Worm (Caenorhabditis elegans) whole organism, late embryonic: Measurements from ENCODE around the gene CD4.11.

ENCODE experiments used
- C38D4.7 ChIP-seq: fragments of 200-800 bp; sonication (Bioruptor generic); optimal IDR thresholded peaks from 2 replicates; lab custom pipeline; 2018; ENCODE audit warnings: mild to moderate bottlenecking, missing genetic modification characterization, moderate library complexity, missing compliant biosample characterization
- F13H6.1 ChIP-seq: sonication (generic microtip); optimal IDR thresholded peaks from 2 replicates; lab custom pipeline; 2016; ENCODE audit warnings: missing genetic modification characterization, missing compliant biosample characterization
- T23F11.4 ChIP-seq: fragments of 200-800 bp; sonication (Bioruptor generic); optimal IDR thresholded peaks from 2 replicates; lab custom pipeline; 2018; ENCODE audit warnings: mild to moderate bottlenecking, missing genetic modification characterization, missing compliant biosample characterization
- Y22D7AL.16 ChIP-seq: sonication (generic microtip); optimal IDR thresholded peaks from 2 replicates; lab custom pipeline; 2016; ENCODE audit warnings: missing genetic modification characterization, missing compliant biosample characterization
- ahr-1 ChIP-seq: sonication (generic microtip); optimal IDR thresholded peaks from 2 replicates; lab custom pipeline; 2016; ENCODE audit warnings: missing genetic modification characterization, missing compliant biosample characterization
- ceh-14 ChIP-seq: sonication (generic microtip); optimal IDR thresholded peaks from 2 replicates; lab custom pipeline; 2016; ENCODE audit warnings: missing genotype, missing genetic modification characterization, missing compliant biosample characterization
- ceh-18 ChIP-seq: sonication (generic microtip); optimal IDR thresholded peaks from 2 replicates; lab custom pipeline; 2016; ENCODE audit warnings: missing genetic modification characterization, missing compliant biosample characterization
- ceh-24 ChIP-seq: sonication (generic microtip); optimal IDR thresholded peaks from 2 replicates; lab custom pipeline; 2016; ENCODE audit warnings: mild to moderate bottlenecking, missing genetic modification characterization, missing compliant biosample characterization
- ceh-30 ChIP-seq: fragments of 150-350 bp; optimal IDR thresholded peaks from 2 replicates; lab custom pipeline; 2014; ENCODE audit warnings: missing biosample characterization, missing genetic modification characterization
- ceh-31 ChIP-seq: sonication (generic microtip); optimal IDR thresholded peaks from 2 replicates; lab custom pipeline; 2016; ENCODE audit warnings: missing genetic modification characterization, missing compliant biosample characterization
- ceh-34 ChIP-seq: sonication (generic microtip); optimal IDR thresholded peaks from 2 replicates; lab custom pipeline; 2016; ENCODE audit warnings: mild to moderate bottlenecking, missing genetic modification characterization, missing compliant biosample characterization
- ceh-45 ChIP-seq: fragments of 200-800 bp; sonication (Bioruptor generic); IDR thresholded peaks from 2 replicates; pipeline ENCODE4 v1.3.6; 2022; ENCODE audit warnings: missing genetic modification reagents, missing genetic modification characterization, missing compliant biosample characterization
- ceh-48 ChIP-seq: sonication (generic microtip); optimal IDR thresholded peaks from 2 replicates; lab custom pipeline; 2016; ENCODE audit warnings: missing genetic modification characterization, inconsistent platforms, missing compliant biosample characterization
- ceh-6 ChIP-seq: fragments of 200-800 bp; sonication (Bioruptor generic); optimal IDR thresholded peaks from 2 replicates; lab custom pipeline; 2018; ENCODE audit warnings: mild to moderate bottlenecking, missing genetic modification characterization, missing compliant biosample characterization
- che-1 ChIP-seq: sonication (generic microtip); optimal IDR thresholded peaks from 2 replicates; lab custom pipeline; 2016; ENCODE audit warnings: mild to moderate bottlenecking, missing genetic modification characterization, missing compliant biosample characterization
- eyg-1 ChIP-seq: sonication (generic microtip); optimal IDR thresholded peaks from 2 replicates; lab custom pipeline; 2016; ENCODE audit warnings: missing genotype, missing genetic modification characterization, missing compliant biosample characterization
- fkh-10 ChIP-seq: fragments of 150-350 bp; optimal IDR thresholded peaks from 2 replicates; lab custom pipeline; 2014; ENCODE audit warnings: missing biosample characterization, missing genetic modification reagents, missing genetic modification characterization
- gmeb-2 ChIP-seq: sonication (generic microtip); optimal IDR thresholded peaks from 2 replicates; lab custom pipeline; 2016; ENCODE audit warnings: missing genetic modification characterization, inconsistent platforms, missing compliant biosample characterization
- hlh-13 ChIP-seq: fragments of 200-800 bp; sonication (Bioruptor generic); optimal IDR thresholded peaks from 2 replicates; lab custom pipeline; 2018; ENCODE audit warnings: mild to moderate bottlenecking, missing genetic modification characterization, missing compliant biosample characterization
- hlh-15 ChIP-seq: sonication (generic microtip); optimal IDR thresholded peaks from 2 replicates; lab custom pipeline; 2016; ENCODE audit warnings: missing genetic modification characterization, missing compliant biosample characterization
- hlh-8 ChIP-seq: sonication (generic microtip); optimal IDR thresholded peaks from 2 replicates; lab custom pipeline; 2016; ENCODE audit warnings: missing genotype, missing genetic modification characterization, missing compliant biosample characterization
- lim-6 ChIP-seq: sonication (generic microtip); optimal IDR thresholded peaks from 2 replicates; lab custom pipeline; 2016; ENCODE audit warnings: missing genetic modification characterization, missing compliant biosample characterization
- mec-3 ChIP-seq: sonication (generic microtip); optimal IDR thresholded peaks from 2 replicates; lab custom pipeline; 2016; ENCODE audit warnings: borderline replicate concordance, missing genetic modification characterization, missing compliant biosample characterization
- nfya-1 ChIP-seq: sonication (generic microtip); optimal IDR thresholded peaks from 2 replicates; lab custom pipeline; 2017; ENCODE audit warnings: missing genetic modification characterization, mild to moderate bottlenecking, missing compliant biosample characterization, antibody characterized with exemption, moderate library complexity
- nhr-11 ChIP-seq: fragments of 150-350 bp; optimal IDR thresholded peaks from 2 replicates; lab custom pipeline; 2014; ENCODE audit warnings: missing biosample characterization, missing genetic modification characterization
- nhr-232 ChIP-seq: sonication (generic microtip); optimal IDR thresholded peaks from 2 replicates; lab custom pipeline; 2016; ENCODE audit warnings: missing genetic modification characterization, missing compliant biosample characterization
- odd-2 ChIP-seq: sonication (generic microtip); optimal IDR thresholded peaks from 2 replicates; lab custom pipeline; 2017; ENCODE audit warnings: antibody characterized with exemption, mild to moderate bottlenecking, missing genetic modification characterization, missing compliant biosample characterization
- pat-9 ChIP-seq: fragments of 200-800 bp; sonication (Bioruptor generic); optimal IDR thresholded peaks from 2 replicates; lab custom pipeline; 2018; ENCODE audit warnings: mild to moderate bottlenecking, missing genetic modification characterization, moderate library complexity, missing compliant biosample characterization
- pha-2 ChIP-seq: sonication (generic microtip); optimal IDR thresholded peaks from 2 replicates; lab custom pipeline; 2017; ENCODE audit warnings: mild to moderate bottlenecking, missing genetic modification characterization, missing compliant biosample characterization
- pha-4 ChIP-seq: fragments of 150-350 bp; optimal IDR thresholded peaks from 2 replicates; lab custom pipeline; 2018; ENCODE audit warnings: missing biosample characterization, missing genetic modification reagents, missing genetic modification characterization
- ref-2 ChIP-seq: sonication (generic microtip); optimal IDR thresholded peaks from 2 replicates; lab custom pipeline; 2016; ENCODE audit warnings: missing genetic modification characterization, missing compliant biosample characterization
- rnt-1 ChIP-seq: sonication (generic microtip); optimal IDR thresholded peaks from 2 replicates; lab custom pipeline; 2016; ENCODE audit warnings: missing genetic modification characterization, missing compliant biosample characterization
- sox-2 ChIP-seq: fragments of 200-800 bp; sonication (Bioruptor generic); IDR thresholded peaks from 2 replicates; pipeline ENCODE4 v1.3.6; 2022; ENCODE audit warnings: missing genetic modification reagents, missing genetic modification characterization, missing compliant biosample characterization
- sox-4 ChIP-seq: sonication (generic microtip); optimal IDR thresholded peaks from 2 replicates; lab custom pipeline; 2017; ENCODE audit warnings: mild to moderate bottlenecking, missing genetic modification characterization, inconsistent platforms, missing compliant biosample characterization
- tbx-2 ChIP-seq: sonication (generic microtip); optimal IDR thresholded peaks from 2 replicates; lab custom pipeline; 2016; ENCODE audit warnings: missing genetic modification characterization, missing compliant biosample characterization
- ttx-3 ChIP-seq: sonication (generic microtip); optimal IDR thresholded peaks from 2 replicates; lab custom pipeline; 2016; ENCODE audit warnings: missing genetic modification reagents, missing genetic modification characterization, missing compliant biosample characterization
- unc-42 ChIP-seq: sonication (generic microtip); optimal IDR thresholded peaks from 2 replicates; lab custom pipeline; 2016; ENCODE audit warnings: missing genotype, missing genetic modification characterization, missing compliant biosample characterization
- unc-55 ChIP-seq: sonication (generic microtip); optimal IDR thresholded peaks from 2 replicates; lab custom pipeline; 2017; ENCODE audit warnings: missing biosample characterization, missing genetic modification reagents, missing genetic modification characterization
- unc-86 ChIP-seq: sonication (generic microtip); optimal IDR thresholded peaks from 2 replicates; lab custom pipeline; 2016; ENCODE audit warnings: missing genetic modification characterization, missing compliant biosample characterization
- zip-5 ChIP-seq: sonication (generic microtip); optimal IDR thresholded peaks from 2 replicates; lab custom pipeline; 2016; ENCODE audit warnings: missing genetic modification characterization, missing compliant biosample characterization
- ztf-16 ChIP-seq: sonication (generic microtip); optimal IDR thresholded peaks from 2 replicates; lab custom pipeline; 2017; ENCODE audit warnings: missing genetic modification characterization, missing compliant biosample characterization

Gene CD4.11

DNA sequence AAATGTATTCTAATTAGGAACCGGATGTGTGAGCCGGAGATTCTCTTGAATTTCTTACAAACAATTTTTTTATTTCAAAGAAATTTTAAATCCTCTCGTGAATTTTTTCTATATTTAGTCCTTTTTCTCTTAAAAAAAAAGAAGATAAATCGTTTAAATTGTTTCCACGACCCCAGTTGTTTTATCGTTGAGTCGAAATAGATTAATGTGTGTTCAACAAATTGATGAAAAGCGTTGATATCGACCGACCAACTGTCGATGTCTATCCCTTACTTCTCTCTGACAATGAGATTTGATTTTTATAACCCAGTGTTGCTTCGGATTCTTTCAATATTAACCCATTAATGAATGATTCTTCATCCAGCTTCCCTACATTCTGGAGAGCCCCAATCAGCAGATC, 21.3 kb downstream of the CD4.11 start, which contains the start of gene CD4.1:
TSS of gene CD4.1 (plus strand) at position 301 of the 400 bp plus-strand sequence.
- TF ChIP-seq hlh-8 (no peak), odd-2 (tag; lab: Kevin White, UChicago) (no peak), lim-6 (tag; lab: Kevin White, UChicago) (no peak), unc-42 (tag; lab: Kevin White, UChicago) (no peak), ceh-30 (tag; lab: Kevin White, UChicago) (no peak), unc-55 (GFP tag; lab: Kevin White, UChicago) (no peak), nhr-11 (tag; lab: Kevin White, UChicago) (no peak), ceh-24 (tag; lab: Kevin White, UChicago) (no peak), sox-4 (tag; lab: Kevin White, UChicago) (no peak), hlh-15 (tag; lab: Kevin White, UChicago) (no peak), mec-3 (no peak), unc-86 (tag; lab: Kevin White, UChicago) (no peak), pha-2 (tag; lab: Kevin White, UChicago) (no peak), hlh-13 (GFP tag; lab: Kevin White, UChicago) (no peak), pat-9 (tag; lab: Kevin White, UChicago) (no peak), ref-2 (tag; lab: Kevin White, UChicago) (no peak), C38D4.7 (GFP tag; lab: Kevin White, UChicago) (no peak)

DNA sequence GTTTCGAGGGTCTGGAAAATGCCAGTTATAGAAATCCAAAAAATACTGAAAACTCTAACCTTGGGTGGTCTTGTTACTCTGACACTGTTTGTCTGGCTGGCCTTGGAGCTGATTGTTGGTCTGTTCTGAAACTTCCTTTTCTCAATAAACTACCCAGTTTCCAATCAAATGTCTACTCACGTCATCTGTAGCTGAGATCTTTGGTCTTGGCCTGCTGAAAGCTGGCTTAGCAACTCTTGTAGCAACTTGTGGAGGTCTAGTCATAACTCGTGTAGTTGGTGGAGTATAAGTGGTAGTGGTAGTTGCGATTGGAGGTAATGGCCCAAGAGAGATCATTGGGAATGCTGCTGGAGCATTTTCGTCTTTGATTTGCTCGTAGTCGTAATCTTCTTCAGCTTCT, 25.3 kb downstream of the CD4.11 start:
- TF ChIP-seq F13H6.1 (tag; lab: Kevin White, UChicago) (no peak), ttx-3 (tag; lab: Kevin White, UChicago) (no peak), zip-5 (tag; lab: Kevin White, UChicago) (no peak), hlh-8 (no peak)
- TF ChIP-seq, all 69 proteins: peak for 0

DNA sequence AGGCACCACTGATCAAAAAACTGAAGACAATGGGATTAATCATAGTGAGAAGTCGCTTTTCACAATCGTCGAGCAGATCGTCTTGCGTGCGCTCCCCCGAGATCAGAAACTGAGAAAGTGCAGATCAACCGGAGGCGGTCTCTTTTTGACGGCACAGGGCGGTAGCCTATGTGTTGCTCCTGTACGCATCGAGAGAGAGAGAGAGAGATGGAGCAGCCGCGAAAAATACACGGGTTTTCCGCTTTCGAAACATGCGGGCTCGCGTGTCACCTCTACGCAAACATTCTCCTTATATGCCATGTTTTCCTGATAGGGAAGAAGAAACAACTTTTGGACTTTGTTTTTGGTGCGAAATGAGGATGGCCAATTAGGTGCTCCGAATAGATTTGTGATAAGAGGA, 28.2 kb downstream of the CD4.11 start, which contains the start of gene lrpc-1:
TSS of gene lrpc-1 (minus strand) at position 101 of the 400 bp plus-strand sequence.
- no peak for TF ChIP-seq ceh-30 (tag; lab: Kevin White, UChicago)
- no peak for TF ChIP-seq pat-9 (tag; lab: Kevin White, UChicago)
- no peak for TF ChIP-seq unc-55 (GFP tag; lab: Kevin White, UChicago)
- no peak for TF ChIP-seq sox-2 (GFP tag; lab: Robert Waterston, UW)
- TF ChIP-seq ceh-34 (tag; lab: Kevin White, UChicago) = no peak
- TF ChIP-seq Y22D7AL.16 (tag; lab: Kevin White, UChicago) = no peak

DNA sequence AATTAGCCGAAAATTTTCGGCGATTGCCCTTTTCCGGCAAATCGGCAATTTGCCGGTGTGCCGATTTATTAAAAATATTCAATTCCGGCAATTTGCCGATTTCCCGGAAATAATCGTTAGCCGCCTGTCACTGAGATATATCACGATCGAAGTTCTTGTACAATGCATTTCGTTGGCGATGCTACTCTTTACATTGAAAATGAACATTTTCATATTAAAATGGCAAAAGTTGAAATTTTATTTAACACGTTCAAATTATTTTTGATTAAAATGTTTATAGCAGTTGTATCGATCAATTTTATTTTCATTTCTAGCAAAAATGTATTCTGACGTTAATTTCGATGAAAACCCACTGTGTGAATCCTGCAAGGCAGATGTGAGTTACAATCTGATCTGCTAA, 29.8 kb downstream of the CD4.11 start, which contains the start of gene M03E7.3:
TSS of gene M03E7.3 (plus strand) at position 301 of the 400 bp plus-strand sequence.
- TF ChIP-seq gmeb-2 (tag; lab: Kevin White, UChicago) = no peak
- no peak for TF ChIP-seq ceh-31 (tag; lab: Kevin White, UChicago)
- no peak for TF ChIP-seq ahr-1 (tag; lab: Kevin White, UChicago)
- TF ChIP-seq pha-4 (tag; lab: Kevin White, UChicago) = no peak
- TF ChIP-seq ref-2 (tag; lab: Kevin White, UChicago) = no peak
- TF ChIP-seq ceh-48 = no peak
- TF ChIP-seq unc-42 (tag; lab: Kevin White, UChicago) = no peak
- no peak for TF ChIP-seq ztf-16 (tag; lab: Kevin White, UChicago)

DNA sequence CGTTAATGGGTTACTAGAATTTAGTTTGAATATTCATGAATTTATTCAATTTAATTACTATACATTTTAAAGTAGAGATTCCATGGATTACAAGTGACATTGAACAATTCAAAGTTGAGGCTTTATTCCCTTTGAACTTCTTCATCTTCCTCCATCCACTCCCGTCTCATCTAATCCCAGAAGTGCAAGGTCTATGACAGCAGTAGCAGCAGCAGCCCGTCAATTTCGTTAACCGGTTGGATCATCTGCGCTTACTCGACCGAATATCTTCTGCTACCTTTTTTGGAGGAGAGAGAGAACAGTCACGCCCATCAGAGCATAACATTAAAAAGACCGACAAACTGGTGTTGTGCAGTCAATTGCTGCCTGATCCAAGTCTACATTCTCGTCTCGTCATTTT, 32.4 kb downstream of the CD4.11 start, which contains the start of gene M03E7.2:
TSS of gene M03E7.2 (plus strand) at position 301 of the 400 bp plus-strand sequence.
- TF ChIP-seq eyg-1 = no peak
- no peak for TF ChIP-seq ceh-48
- TF ChIP-seq lim-6 (tag; lab: Kevin White, UChicago) = no peak
- TF ChIP-seq, all 69 proteins: peak for 0

DNA sequence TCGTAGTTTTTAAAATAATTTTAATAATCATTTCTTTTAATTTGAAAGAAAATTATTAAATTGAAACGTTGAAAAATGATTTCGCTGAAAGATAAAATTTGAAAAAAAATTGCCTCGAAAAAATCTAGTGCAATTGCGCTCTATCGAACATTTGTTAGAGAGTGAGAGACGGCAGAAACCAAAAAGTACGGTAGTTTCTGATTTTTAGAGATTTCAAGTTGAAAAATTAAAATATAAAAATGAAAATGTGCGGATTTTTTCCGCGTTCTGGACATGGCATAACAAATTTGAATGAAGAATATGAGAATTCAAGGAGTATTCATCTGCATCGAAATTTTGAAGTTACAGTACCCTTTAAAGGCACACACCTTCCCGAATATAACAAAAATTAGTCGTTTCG, 34.4 kb downstream of the CD4.11 start:
- no peak for TF ChIP-seq ceh-14 (tag; lab: Kevin White, UChicago)
- TF ChIP-seq ceh-18 = no peak
- no peak for TF ChIP-seq nhr-232 (tag; lab: Kevin White, UChicago)
- TF ChIP-seq ceh-45 (GFP tag; lab: Robert Waterston, UW) = no peak
- no peak for TF ChIP-seq nfya-1
- no peak for TF ChIP-seq sox-4 (tag; lab: Kevin White, UChicago)
- TF ChIP-seq rnt-1 = no peak
- TF ChIP-seq tbx-2 (tag; lab: Kevin White, UChicago) = no peak
- TF ChIP-seq mec-3 = no peak
- TF ChIP-seq hlh-13 (GFP tag; lab: Kevin White, UChicago) = no peak
- TF ChIP-seq pat-9 (tag; lab: Kevin White, UChicago) = no peak
- TF ChIP-seq hlh-15 (tag; lab: Kevin White, UChicago) = no peak
- TF ChIP-seq fkh-10 (GFP tag; lab: Kevin White, UChicago) = no peak
- no peak for TF ChIP-seq ceh-6 (GFP tag; lab: Kevin White, UChicago)
- TF ChIP-seq T23F11.4 (GFP tag; lab: Kevin White, UChicago) = no peak
- no peak for TF ChIP-seq che-1
